Worm (Caenorhabditis elegans) whole organism, L1 larva: Measurements from ENCODE around the gene nhr-26.

Experiments used
- C16A3.4 ChIP-seq: fragments of 150-350 bp; optimal IDR thresholded peaks from 2 replicates; lab custom pipeline; 2014; ENCODE audit warnings: missing biosample characterization, missing genetic modification characterization
- F16B12.6 ChIP-seq: fragments of 150-350 bp; optimal IDR thresholded peaks from 2 replicates; lab custom pipeline; 2014; ENCODE audit warnings: missing biosample characterization, missing genetic modification characterization
- Y116A8C.19 ChIP-seq: sonication (generic microtip); optimal IDR thresholded peaks from 2 replicates; lab custom pipeline; 2016; ENCODE audit warnings: missing compliant biosample characterization, missing genetic modification characterization, borderline replicate concordance
- alr-1 ChIP-seq: fragments of 200-800 bp; sonication (Bioruptor generic); optimal IDR thresholded peaks from 2 replicates; lab custom pipeline; 2018; ENCODE audit warnings: borderline replicate concordance, mild to moderate bottlenecking, missing genetic modification characterization, missing compliant biosample characterization
- blmp-1 ChIP-seq: fragments of 150-350 bp; optimal IDR thresholded peaks from 2 replicates; lab custom pipeline; 2014; ENCODE audit warnings: missing biosample characterization, missing genetic modification characterization
- ceh-63 ChIP-seq: fragments of 200-800 bp; sonication (Bioruptor generic); optimal IDR thresholded peaks from 2 replicates; lab custom pipeline; 2018; ENCODE audit warnings: mild to moderate bottlenecking, missing genetic modification characterization, missing compliant biosample characterization
- ceh-8 ChIP-seq: fragments of 200-800 bp; sonication (Bioruptor generic); optimal IDR thresholded peaks from 2 replicates; lab custom pipeline; 2018; ENCODE audit warnings: mild to moderate bottlenecking, missing genetic modification characterization, moderate library complexity, missing compliant biosample characterization
- ceh-88 ChIP-seq: fragments of 200-800 bp; sonication (Bioruptor generic); IDR thresholded peaks from 2 replicates; pipeline ENCODE4 v1.3.6; 2022; ENCODE audit warnings: missing genetic modification characterization, missing compliant biosample characterization
- ceh-90 ChIP-seq: sonication (generic microtip); optimal IDR thresholded peaks from 2 replicates; lab custom pipeline; 2016; ENCODE audit warnings: missing genetic modification characterization, missing compliant biosample characterization
- dpl-1 ChIP-seq, 3 experiments: fragments of 150-350 bp in 2 of 3; sonication (generic microtip) in 1 of 3; optimal IDR thresholded peaks; 2 replicates each; lab custom pipeline; 2014 to 2017; ENCODE audit warnings: missing biosample characterization in 3 of 3, missing genetic modification characterization in 3 of 3, missing genetic modification reagents in 3 of 3
- dsc-1 ChIP-seq: sonication (generic microtip); optimal IDR thresholded peaks from 2 replicates; lab custom pipeline; 2016; ENCODE audit warnings: mild to moderate bottlenecking, missing genetic modification characterization, missing compliant biosample characterization
- efl-3 ChIP-seq: fragments of 200-800 bp; sonication (Bioruptor generic); optimal IDR thresholded peaks from 2 replicates; lab custom pipeline; 2018; ENCODE audit warnings: mild to moderate bottlenecking, missing genetic modification characterization, missing compliant biosample characterization
- egl-13 ChIP-seq: sonication (generic microtip); optimal IDR thresholded peaks from 2 replicates; lab custom pipeline; 2016; ENCODE audit warnings: missing genotype, missing genetic modification reagents, missing genetic modification characterization, missing compliant biosample characterization
- egl-27 ChIP-seq, 2 experiments: fragments of 150-350 bp in 1 of 2; sonication (generic microtip); optimal IDR thresholded peaks; 3 replicates each; lab custom pipeline; 2017 to 2018; ENCODE audit warnings: missing biosample characterization in 2 of 2, missing genetic modification characterization in 2 of 2, missing genetic modification reagents in 2 of 2
- elt-3 ChIP-seq, 6 experiments: fragments of 150-350 bp in 1 of 6; sonication (generic microtip); optimal IDR thresholded peaks; 2 replicates each; lab custom pipeline; 2017 to 2018; ENCODE audit warnings: missing biosample characterization in 6 of 6, missing genetic modification characterization in 6 of 6, inconsistent platforms in 1 of 6
- fkh-10 ChIP-seq: sonication (generic microtip); optimal IDR thresholded peaks from 2 replicates; lab custom pipeline; 2017; ENCODE audit warnings: missing biosample characterization, missing genetic modification reagents, missing genetic modification characterization
- fkh-4 ChIP-seq: sonication (generic microtip); optimal IDR thresholded peaks from 2 replicates; lab custom pipeline; 2016; ENCODE audit warnings: missing compliant biosample characterization, missing genetic modification characterization, borderline replicate concordance
- fkh-8 ChIP-seq: sonication (generic microtip); optimal IDR thresholded peaks from 2 replicates; lab custom pipeline; 2016; ENCODE audit warnings: mild to moderate bottlenecking, missing genetic modification characterization, missing compliant biosample characterization
- fos-1 ChIP-seq: fragments of 150-350 bp; optimal IDR thresholded peaks from 2 replicates; lab custom pipeline; 2014; ENCODE audit warnings: missing biosample characterization, missing genetic modification characterization
- grh-1 ChIP-seq: fragments of 200-800 bp; sonication (Bioruptor generic); IDR thresholded peaks from 2 replicates; pipeline ENCODE4 v1.3.6; 2022; ENCODE audit warnings: missing genetic modification reagents, missing genetic modification characterization, missing compliant biosample characterization
- hlh-17 ChIP-seq: fragments of 200-800 bp; sonication (Bioruptor generic); optimal IDR thresholded peaks from 2 replicates; lab custom pipeline; 2018; ENCODE audit warnings: missing genetic modification characterization, mild to moderate bottlenecking, missing compliant biosample characterization, moderate library complexity, borderline replicate concordance
- hpl-2 ChIP-seq: fragments of 150-350 bp; optimal IDR thresholded peaks from 2 replicates; lab custom pipeline; 2014; ENCODE audit warnings: missing biosample characterization, missing genetic modification reagents, missing genetic modification characterization
- lin-14 ChIP-seq: fragments of 200-800 bp; sonication (Bioruptor generic); optimal IDR thresholded peaks from 2 replicates; lab custom pipeline; 2018; ENCODE audit warnings: mild to moderate bottlenecking, missing genetic modification characterization, moderate library complexity, missing compliant biosample characterization
- lin-15B ChIP-seq: fragments of 150-350 bp; sonication (generic microtip); optimal IDR thresholded peaks from 3 replicates; lab custom pipeline; 2014; ENCODE audit warnings: missing biosample characterization, missing genetic modification characterization
- lir-3 ChIP-seq: sonication (generic microtip); optimal IDR thresholded peaks from 2 replicates; lab custom pipeline; 2016; ENCODE audit warnings: mild to moderate bottlenecking, missing genetic modification characterization, moderate library complexity, missing compliant biosample characterization; ENCODE audit not compliant: poor library complexity
- lsy-2 ChIP-seq, 2 experiments: fragments of 150-350 bp; optimal IDR thresholded peaks; 2 replicates each; lab custom pipeline; 2014; ENCODE audit warnings: missing biosample characterization in 2 of 2, missing genetic modification characterization in 2 of 2
- mab-9 ChIP-seq: fragments of 200-800 bp; sonication (Bioruptor generic); IDR thresholded peaks from 2 replicates; pipeline ENCODE4 v1.3.6; 2022; ENCODE audit warnings: missing genetic modification reagents, missing genetic modification characterization, missing compliant biosample characterization
- mep-1 ChIP-seq: fragments of 150-350 bp; optimal IDR thresholded peaks from 2 replicates; lab custom pipeline; 2014; ENCODE audit warnings: missing biosample characterization, missing genetic modification characterization
- nhr-12 ChIP-seq: sonication (generic microtip); optimal IDR thresholded peaks from 2 replicates; lab custom pipeline; 2017; ENCODE audit warnings: missing biosample characterization, missing genetic modification characterization
- nhr-19 ChIP-seq: fragments of 200-800 bp; sonication (Bioruptor generic); conservative IDR thresholded peaks from 2 replicates; pipeline ENCODE4 v1.3.6; 2022; ENCODE audit warnings: missing genetic modification characterization, missing compliant biosample characterization
- nhr-20 ChIP-seq: sonication (generic microtip); optimal IDR thresholded peaks from 2 replicates; lab custom pipeline; 2016; ENCODE audit warnings: mild to moderate bottlenecking, missing genetic modification characterization, missing compliant biosample characterization
- nhr-237 ChIP-seq: fragments of 150-350 bp; optimal IDR thresholded peaks from 2 replicates; lab custom pipeline; 2014; ENCODE audit warnings: missing biosample characterization, missing genetic modification characterization
- nhr-47 ChIP-seq: sonication (generic microtip); optimal IDR thresholded peaks from 2 replicates; lab custom pipeline; 2016; ENCODE audit warnings: mild to moderate bottlenecking, missing genetic modification characterization, moderate library complexity, missing compliant biosample characterization
- nhr-71 ChIP-seq: sonication (generic microtip); optimal IDR thresholded peaks from 2 replicates; lab custom pipeline; 2016; ENCODE audit warnings: mild to moderate bottlenecking, missing genetic modification characterization, moderate library complexity, missing compliant biosample characterization
- nhr-76 ChIP-seq: sonication (generic microtip); optimal IDR thresholded peaks from 2 replicates; lab custom pipeline; 2017; ENCODE audit warnings: missing biosample characterization, missing genetic modification characterization
- pag-3 ChIP-seq: sonication (generic microtip); optimal IDR thresholded peaks from 2 replicates; lab custom pipeline; 2017; ENCODE audit warnings: missing genetic modification characterization, mild to moderate bottlenecking, missing compliant biosample characterization, antibody characterized with exemption, borderline replicate concordance; ENCODE audit not compliant: insufficient read depth
- pax-3 ChIP-seq: fragments of 200-800 bp; sonication (Bioruptor generic); optimal IDR thresholded peaks from 2 replicates; lab custom pipeline; 2018; ENCODE audit warnings: mild to moderate bottlenecking, missing genetic modification characterization, moderate library complexity, missing compliant biosample characterization
- pqm-1 ChIP-seq: sonication (generic microtip); optimal IDR thresholded peaks from 3 replicates; lab custom pipeline; 2017; ENCODE audit warnings: missing biosample characterization, missing genetic modification characterization
- rnt-1 ChIP-seq: sonication (generic microtip); optimal IDR thresholded peaks from 2 replicates; lab custom pipeline; 2016; ENCODE audit warnings: mild to moderate bottlenecking, missing genetic modification characterization, moderate library complexity, missing compliant biosample characterization
- snpc-4 ChIP-seq: fragments of 150-350 bp; optimal IDR thresholded peaks from 2 replicates; lab custom pipeline; 2014; ENCODE audit warnings: missing biosample characterization, missing genetic modification characterization
- snu-23 ChIP-seq: sonication (generic microtip); optimal IDR thresholded peaks from 2 replicates; lab custom pipeline; 2016; ENCODE audit warnings: missing genetic modification characterization, missing compliant biosample characterization
- sptf-1 ChIP-seq: fragments of 150-350 bp; optimal IDR thresholded peaks from 2 replicates; lab custom pipeline; 2014; ENCODE audit warnings: missing biosample characterization, missing genetic modification characterization
- swsn-7 ChIP-seq: sonication (generic microtip); optimal IDR thresholded peaks from 2 replicates; lab custom pipeline; 2016; ENCODE audit warnings: missing genetic modification characterization, missing compliant biosample characterization
- tlp-1 ChIP-seq: fragments of 150-350 bp; optimal IDR thresholded peaks from 2 replicates; lab custom pipeline; 2014; ENCODE audit warnings: missing biosample characterization, missing genetic modification characterization
- unc-86 ChIP-seq: sonication (generic microtip); optimal IDR thresholded peaks from 2 replicates; lab custom pipeline; 2016; ENCODE audit warnings: missing genetic modification characterization, missing compliant biosample characterization
- vab-15 ChIP-seq: sonication (generic microtip); optimal IDR thresholded peaks from 2 replicates; lab custom pipeline; 2017; ENCODE audit warnings: missing genotype, mild to moderate bottlenecking, missing genetic modification characterization, missing compliant biosample characterization
- xbp-1 ChIP-seq: sonication (generic microtip); optimal IDR thresholded peaks from 2 replicates; lab custom pipeline; 2016; ENCODE audit warnings: missing genetic modification characterization, missing compliant biosample characterization
- zip-4 ChIP-seq: fragments of 200-800 bp; sonication (Bioruptor generic); optimal IDR thresholded peaks from 2 replicates; lab custom pipeline; 2018; ENCODE audit warnings: mild to moderate bottlenecking, missing genetic modification characterization, moderate library complexity, missing compliant biosample characterization
- ztf-4 ChIP-seq: fragments of 150-350 bp; optimal IDR thresholded peaks from 2 replicates; lab custom pipeline; 2014; ENCODE audit warnings: missing biosample characterization, missing genetic modification characterization

Gene nhr-26

DNA sequence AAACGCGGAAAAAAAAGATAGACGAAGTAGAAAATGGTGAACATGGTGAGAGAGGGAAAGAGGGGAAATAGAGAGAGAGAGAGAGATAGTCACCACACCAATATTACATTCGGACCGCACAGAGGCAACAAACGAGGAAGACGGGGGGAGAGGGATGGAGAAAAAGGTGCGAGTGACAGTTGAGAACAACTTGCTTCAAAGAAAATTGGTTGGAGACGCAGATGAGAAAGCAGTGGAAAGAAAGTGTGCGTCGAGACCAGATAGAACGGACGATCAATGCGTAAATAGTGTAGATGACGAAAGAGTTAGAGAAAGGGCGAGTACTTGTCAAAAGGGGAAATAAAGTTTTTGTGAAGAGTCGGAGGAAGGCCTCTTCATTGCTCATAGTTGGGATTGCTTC lies 29.9 kb downstream of the nhr-26 start (continued):
- TF ChIP-seq F16B12.6 (tag; lab: Kevin White, UChicago): no peak
- no peak for TF ChIP-seq ceh-90 (tag; lab: Kevin White, UChicago)
- TF ChIP-seq ceh-63 (GFP tag; lab: Kevin White, UChicago): no peak
- peak; percentile 18 for TF ChIP-seq lin-15B (tag; lab: Kevin White, UChicago)
- peak; percentile 31; the same call in 1 of the 2 replicates for TF ChIP-seq ceh-88 (GFP tag; lab: Robert Waterston, UW)
- TF ChIP-seq swsn-7 (tag; lab: Kevin White, UChicago): peak; percentile 90
- TF ChIP-seq vab-15 (tag; lab: Kevin White, UChicago): no peak
- peak; percentile 97 for TF ChIP-seq lin-14
- peak; percentile 10 to 78 for TF ChIP-seq egl-27 (tag; optimal IDR thresholded peaks at IDR 0.05; lab: Kevin White, UChicago)
- TF ChIP-seq zip-4 (GFP tag; lab: Kevin White, UChicago): peak; percentile 21
- peak; percentile 77 for TF ChIP-seq blmp-1 (tag; lab: Kevin White, UChicago)
- TF ChIP-seq pqm-1 (tag; lab: Kevin White, UChicago): no peak
- peak; percentile 81 for TF ChIP-seq nhr-237 (tag; lab: Kevin White, UChicago)
- TF ChIP-seq fkh-10 (GFP tag; lab: Kevin White, UChicago): peak; percentile 84
- peak; percentile 44 to 78 for TF ChIP-seq lsy-2 (tag; optimal IDR thresholded peaks at IDR 0.05; lab: Kevin White, UChicago)
- TF ChIP-seq alr-1 (tag; lab: Kevin White, UChicago): no peak
- TF ChIP-seq snpc-4 (tag; lab: Kevin White, UChicago): peak; percentile 34
- peak; percentile 76 for TF ChIP-seq rnt-1 (tag; lab: Kevin White, UChicago)
- TF ChIP-seq lir-3 (tag; lab: Kevin White, UChicago): peak; percentile 25
- peak; percentile 61 for TF ChIP-seq nhr-19 (GFP tag; lab: Robert Waterston, UW)
- peak; percentile 93 for TF ChIP-seq nhr-20 (tag; lab: Kevin White, UChicago)
- no peak for TF ChIP-seq sptf-1 (tag; lab: Kevin White, UChicago)
- no peak for TF ChIP-seq grh-1
- TF ChIP-seq xbp-1 (tag; lab: Kevin White, UChicago): peak; percentile 62
- TF ChIP-seq snu-23 (GFP tag; lab: Kevin White, UChicago): peak; percentile 94
- TF ChIP-seq nhr-71 (tag; lab: Kevin White, UChicago): peak; percentile 93
- TF ChIP-seq nhr-76 (tag; lab: Kevin White, UChicago): no peak
- TF ChIP-seq elt-3 (tag; optimal IDR thresholded peaks at IDR 0.05; lab: Kevin White, UChicago): peak in 2 of 6 experiments; percentile 31 to 63
- TF ChIP-seq mab-9 (GFP tag; lab: Robert Waterston, UW): no peak
- TF ChIP-seq unc-86 (tag; lab: Kevin White, UChicago): peak; percentile 68
- TF ChIP-seq fos-1 (tag; lab: Kevin White, UChicago): peak; percentile 34
- TF ChIP-seq, all 84 proteins: peak for 45

ce11 chrX:12668941-12669501 lies 31.2 kb downstream of the nhr-26 start:
- TF ChIP-seq hlh-17 (GFP tag; lab: Kevin White, UChicago): no peak
- TF ChIP-seq mep-1 (tag; lab: Kevin White, UChicago): peak; percentile 13
- peak; percentile 27 for TF ChIP-seq fkh-4 (tag; lab: Kevin White, UChicago)
- peak; percentile 83 for TF ChIP-seq nhr-47
- TF ChIP-seq ceh-8 (GFP tag; lab: Kevin White, UChicago): no peak
- no peak for TF ChIP-seq tlp-1 (tag; lab: Kevin White, UChicago)
- TF ChIP-seq ceh-88 (GFP tag; lab: Robert Waterston, UW): no peak
- TF ChIP-seq efl-3 (GFP tag; lab: Kevin White, UChicago): no peak
- no peak for TF ChIP-seq Y116A8C.19 (tag; lab: Kevin White, UChicago)
- TF ChIP-seq F16B12.6 (tag; lab: Kevin White, UChicago): no peak
- peak; percentile 46 for TF ChIP-seq nhr-20 (tag; lab: Kevin White, UChicago)
- no peak for TF ChIP-seq hpl-2 (GFP tag; lab: Kevin White, UChicago)
- peak; percentile 80 for TF ChIP-seq nhr-71 (tag; lab: Kevin White, UChicago)
- TF ChIP-seq pag-3 (tag; lab: Kevin White, UChicago): no peak
- peak; percentile 46 for TF ChIP-seq lin-14
- no peak for TF ChIP-seq ztf-4 (tag; lab: Kevin White, UChicago)
- TF ChIP-seq pax-3 (tag; lab: Kevin White, UChicago): peak; percentile 40
- no peak for TF ChIP-seq dpl-1 (GFP tag; optimal IDR thresholded peaks at IDR 0.05; lab: Kevin White, UChicago)
- peak; percentile 63 for TF ChIP-seq egl-13 (tag; lab: Kevin White, UChicago)
- TF ChIP-seq alr-1 (tag; lab: Kevin White, UChicago): no peak
- peak; percentile 80 for TF ChIP-seq fkh-8
- no peak for TF ChIP-seq elt-3 (tag; optimal IDR thresholded peaks at IDR 0.05; lab: Kevin White, UChicago)
- TF ChIP-seq C16A3.4 (tag; lab: Kevin White, UChicago): no peak
- no peak for TF ChIP-seq nhr-12 (tag; lab: Kevin White, UChicago)
- TF ChIP-seq dsc-1: peak; percentile 97
